Worm (Caenorhabditis elegans): Measurements from ENCODE around the gene ttr-42.

ttr-42 gene

DNA sequence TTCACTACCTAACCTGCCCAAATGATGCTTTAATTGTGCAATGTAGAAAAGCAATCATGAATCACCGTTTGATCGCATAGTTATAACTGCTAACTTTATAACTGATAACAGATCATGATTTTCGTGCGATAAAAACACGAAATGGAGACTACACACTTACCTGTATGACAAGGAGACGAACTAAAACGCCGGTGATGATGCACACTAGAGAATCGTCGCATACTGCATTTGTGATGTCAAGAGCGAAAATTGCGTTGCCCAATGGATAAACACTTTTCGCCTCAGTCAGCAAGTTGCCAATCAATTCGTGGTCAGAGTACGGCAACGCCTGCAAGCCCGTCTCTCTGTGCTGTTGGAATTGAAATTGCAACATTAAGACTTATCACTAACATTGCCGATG is 8.5 kb upstream of the ttr-42 start (continued):
- no peak for TF ChIP-seq ceh-32 (tag; optimal IDR thresholded peaks at IDR 0.05; ENCODE audit: poor library complexity)

DNA sequence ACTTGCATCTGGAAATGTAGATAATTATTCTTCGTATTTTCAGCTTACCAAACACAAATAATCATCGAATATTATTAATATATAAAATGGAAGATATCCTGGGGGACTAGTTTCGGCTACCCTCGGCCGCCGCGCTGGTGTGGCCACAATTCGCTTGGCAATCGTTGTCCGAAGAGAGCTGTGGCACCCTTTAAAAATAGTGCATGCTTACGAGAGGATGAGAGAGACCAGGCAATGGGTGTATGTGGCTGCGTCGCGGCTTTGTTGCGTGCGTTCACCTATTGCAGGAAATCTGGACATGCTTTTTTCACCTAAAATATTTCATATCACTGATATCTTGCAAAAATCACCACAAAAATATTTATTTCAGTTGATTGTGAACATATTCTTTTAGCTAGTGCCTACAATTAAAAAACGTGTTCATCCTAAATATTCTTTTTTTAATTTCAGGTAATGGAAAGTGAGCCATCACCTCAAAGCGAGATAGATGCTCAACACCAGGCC is 4.8 kb upstream of the ttr-42 start, which contains the start of the genes ccd-5 and F52H2.1:
Gene ccd-5 (minus strand): TSS at position 8 of the 504 bp plus-strand sequence.
Gene F52H2.1 (plus strand): TSS at position 454 of the 504 bp plus-strand sequence.
- TF ChIP-seq tag-97 (GFP tag; IDR thresholded peaks at IDR 0.05) (no peak), unc-62 (GFP tag; optimal IDR thresholded peaks at IDR 0.05 in 1 of 2) (peak in 1 of 2 experiments; percentile 59), unc-62 (tag; optimal IDR thresholded peaks at IDR 0.05) (no peak), saeg-2 (GFP tag; IDR thresholded peaks at IDR 0.05) (no peak), mdl-1 (tag; optimal IDR thresholded peaks at IDR 0.05) (no peak), dve-1 (tag; optimal IDR thresholded peaks at IDR 0.05; ENCODE audit: insufficient read depth) (no peak), php-3 (GFP tag; IDR thresholded peaks at IDR 0.05) (no peak), jun-1 (tag; optimal IDR thresholded peaks at IDR 0.05) (no peak), Y5F2A.4 (GFP tag; optimal IDR thresholded peaks at IDR 0.05) (no peak), nhr-77 (tag; optimal IDR thresholded peaks at IDR 0.05) (no peak), lir-3 (tag; optimal IDR thresholded peaks at IDR 0.05) (no peak), T20F7.1 (GFP tag; optimal IDR thresholded peaks at IDR 0.05) (no peak), ztf-11 (tag; optimal IDR thresholded peaks at IDR 0.05) (no peak), hif-1 (tag; optimal IDR thresholded peaks at IDR 0.05) (peak in 1 of 2 experiments; percentile 4), hmg-1.1 (GFP tag; IDR thresholded peaks at IDR 0.05) (peak; percentile 42; the same call in 1 of the 2 replicates), mes-2 (tag; optimal IDR thresholded peaks at IDR 0.05; ENCODE audit: poor library complexity, severe bottlenecking) (peak; percentile 75), nhr-76 (tag; optimal IDR thresholded peaks at IDR 0.05) (no peak), nhr-25 (tag; optimal IDR thresholded peaks at IDR 0.05; ENCODE audit: borderline replicate concordance, insufficient read depth) (no peak), zfp-3 (GFP tag; conservative IDR thresholded peaks at IDR 0.05) (no peak), F10B5.3 (tag; optimal IDR thresholded peaks at IDR 0.05) (no peak)

DNA sequence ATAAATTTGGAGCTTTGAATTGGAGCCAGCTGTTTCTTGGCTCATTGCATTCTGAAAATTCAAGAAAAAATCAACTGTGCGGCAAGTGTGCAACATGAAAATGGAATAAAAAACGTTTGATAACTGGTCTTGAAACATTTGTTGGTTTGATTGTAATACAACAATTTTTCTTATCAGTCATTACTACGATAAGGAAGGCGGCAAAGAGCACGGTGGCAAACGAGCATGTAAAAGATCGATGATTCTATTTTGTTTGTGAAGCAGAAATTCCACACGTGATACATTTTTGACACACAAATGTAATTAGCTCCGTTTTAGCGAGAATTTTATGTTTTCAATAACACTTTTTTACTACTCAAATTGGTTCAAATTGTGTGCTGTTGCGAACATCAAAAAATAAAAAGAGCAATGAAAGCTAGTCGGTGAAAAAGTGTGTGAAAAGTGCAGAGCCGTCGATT is 3.0 kb downstream of the ttr-42 start, which contains the start of gene H01M10.1:
Gene H01M10.1 (minus strand): TSS at position 51 of the 458 bp plus-strand sequence.
- TF ChIP-seq mep-1 (tag; optimal IDR thresholded peaks at IDR 0.05) (peak; percentile 29), hlh-30 (tag; optimal IDR thresholded peaks at IDR 0.05; ENCODE audit: insufficient read depth) (peak; percentile 52), hlh-11 (tag; optimal IDR thresholded peaks at IDR 0.05) (peak; percentile 78), mdl-1 (tag; optimal IDR thresholded peaks at IDR 0.05) (peak in 1 of 2 experiments; percentile 4), dmd-6 (GFP tag; IDR thresholded peaks at IDR 0.05) (peak; percentile 61), daf-16 (GFP tag; optimal IDR thresholded peaks at IDR 0.05) (no peak), daf-16 (tag; optimal IDR thresholded peaks at IDR 0.05) (peak; percentile 96), nhr-28 (tag; optimal IDR thresholded peaks at IDR 0.05) (peak; percentile 82), zip-11 (GFP tag; IDR thresholded peaks at IDR 0.05) (no peak), zag-1 (tag; optimal IDR thresholded peaks at IDR 0.05) (no peak), nhr-77 (tag; optimal IDR thresholded peaks at IDR 0.05) (peak; percentile 73), F49E8.2 (tag; optimal IDR thresholded peaks at IDR 0.05; ENCODE audit: borderline replicate concordance) (no peak), nhr-102 (tag; optimal IDR thresholded peaks at IDR 0.05) (peak; percentile 34), mxl-3 (GFP tag; optimal IDR thresholded peaks at IDR 0.05) (peak; percentile 14), egl-43 (GFP tag; IDR thresholded peaks at IDR 0.05) (no peak), pqm-1 (tag; optimal IDR thresholded peaks at IDR 0.05) (peak; percentile 75), mes-2 (tag; optimal IDR thresholded peaks at IDR 0.05; ENCODE audit: poor library complexity, severe bottlenecking) (peak; percentile 40), gei-8 (GFP tag; optimal IDR thresholded peaks at IDR 0.05) (no peak), dve-1 (tag; optimal IDR thresholded peaks at IDR 0.05; ENCODE audit: insufficient read depth) (peak; percentile 77), lin-29 (GFP tag; IDR thresholded peaks at IDR 0.05) (no peak), php-3 (GFP tag; IDR thresholded peaks at IDR 0.05) (peak; percentile 83)

Measured in whole organism, L4 larva.